Worm (Caenorhabditis elegans): ENCODE results near the gene Y43C5A.7.

DNA sequence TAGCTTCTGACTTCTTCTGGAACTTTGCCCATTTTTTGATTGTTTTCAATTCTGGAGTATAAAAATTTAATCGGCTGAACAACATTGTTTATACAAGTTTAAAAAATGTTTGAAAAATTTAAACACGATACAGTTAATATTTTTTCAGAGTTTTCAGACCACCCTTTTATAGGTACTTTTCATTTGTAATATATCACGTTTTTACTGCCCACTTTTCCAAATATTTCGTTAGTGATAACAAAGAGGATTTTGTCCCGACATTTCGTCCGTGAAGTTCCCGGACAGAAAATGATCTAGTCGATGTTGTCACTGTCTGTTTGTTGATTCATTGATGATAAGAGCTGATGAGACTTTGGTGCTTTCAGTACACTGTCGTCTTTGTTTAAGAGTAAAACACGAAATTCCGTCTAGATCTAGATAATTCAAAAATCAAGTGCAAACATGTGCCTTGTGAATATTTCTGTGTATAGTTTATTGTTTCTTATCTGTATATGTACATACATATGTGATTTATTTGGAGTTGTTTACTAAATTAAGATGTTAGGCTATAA, 41.7 kb upstream of the Y43C5A.7 start, which contains the start of gene ech-9:
- no peak for TF ChIP-seq rpc-1 (optimal IDR thresholded peaks at IDR 0.05)
- TF ChIP-seq rpc-1 (tag; optimal IDR thresholded peaks at IDR 0.05): no peak
- TF ChIP-seq T07F8.4 (tag; optimal IDR thresholded peaks at IDR 0.05): no peak
- TF ChIP-seq F57A8.1 (GFP tag; optimal IDR thresholded peaks at IDR 0.05): no peak
- no peak for TF ChIP-seq attf-5 (GFP tag; optimal IDR thresholded peaks at IDR 0.05)
- TF ChIP-seq mel-28 (tag; optimal IDR thresholded peaks at IDR 0.05; ENCODE audit: borderline replicate concordance): no peak
- no peak for TF ChIP-seq snpc-3.4 (tag; optimal IDR thresholded peaks at IDR 0.05)
- no peak for TF ChIP-seq ekl-4 (GFP tag; IDR thresholded peaks at IDR 0.05)
- no peak for TF ChIP-seq ama-1 (optimal IDR thresholded peaks at IDR 0.05)
- no peak for TF ChIP-seq ama-1 (GFP tag; optimal IDR thresholded peaks at IDR 0.05)
